Fruit fly (Drosophila melanogaster) whole organism, pupa: ENCODE results near the gene mew.

ENCODE experiments used
- CG13204 ChIP-seq: fragments of 200-800 bp; sonication (Bioruptor generic); optimal IDR thresholded peaks from 2 replicates; lab custom pipeline; 2018; ENCODE audit warnings: missing biosample characterization, mild to moderate bottlenecking, missing genetic modification characterization, moderate library complexity
- EcR ChIP-seq: fragments of 200-800 bp; sonication (Bioruptor generic); optimal IDR thresholded peaks from 3 replicates; lab custom pipeline; 2019; ENCODE audit warnings: missing biosample characterization, missing genetic modification characterization, mild to moderate bottlenecking, moderate library complexity, missing genetic modification reagents
- fd96Ca ChIP-seq: fragments of 200-800 bp; sonication (Bioruptor generic); IDR thresholded peaks from 3 replicates; pipeline ENCODE4 v1.3.6; 2022; ENCODE audit warnings: missing biosample characterization, missing genetic modification characterization

DNA sequence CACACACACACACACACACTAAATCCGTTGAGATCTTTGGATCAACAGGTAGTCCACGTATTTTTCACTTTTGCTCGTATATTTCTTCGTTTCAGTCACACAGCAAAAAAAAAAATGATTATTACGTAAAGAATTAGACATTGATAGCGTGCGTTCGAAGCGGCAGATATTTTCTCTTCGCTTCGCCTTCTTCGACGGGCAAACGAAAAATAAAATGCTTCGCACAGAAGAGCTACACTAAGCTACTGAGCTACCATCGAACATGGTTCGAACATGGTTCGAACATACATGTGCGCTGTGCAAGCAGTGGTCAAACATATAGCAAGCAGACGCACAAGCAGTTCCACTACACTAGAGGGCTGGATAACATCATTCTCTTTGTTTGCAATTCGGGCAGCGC is 1.3 kb downstream of the mew start:
- TF ChIP-seq fd96Ca (GFP tag; lab: Robert Waterston, UW) (no peak), EcR (no peak), CG13204 (GFP tag; lab: Kevin White, UChicago) (no peak)
